Worm (Caenorhabditis elegans) whole organism, L3 larva: Measurements from ENCODE around the gene fos-1.

ENCODE experiments used
- R02D3.7 ChIP-seq: fragments of 150-350 bp; optimal IDR thresholded peaks from 2 replicates; lab custom pipeline; 2014; ENCODE audit warnings: missing biosample characterization, missing genetic modification characterization
- ZK546.5 ChIP-seq: sonication (generic microtip); optimal IDR thresholded peaks from 2 replicates; lab custom pipeline; 2017; ENCODE audit warnings: missing biosample characterization, missing genetic modification characterization
- aly-2 ChIP-seq: fragments of 150-350 bp; optimal IDR thresholded peaks from 2 replicates; lab custom pipeline; 2014; ENCODE audit warnings: missing biosample characterization, missing genetic modification characterization
- ama-1 ChIP-seq: fragments of 150-350 bp; optimal IDR thresholded peaks from 2 replicates; lab custom pipeline; 2018
- ceh-16 ChIP-seq: sonication (generic microtip); optimal IDR thresholded peaks from 2 replicates; lab custom pipeline; 2017; ENCODE audit warnings: missing biosample characterization, missing genetic modification characterization
- ceh-28 ChIP-seq: fragments of 150-350 bp; optimal IDR thresholded peaks from 2 replicates; lab custom pipeline; 2014; ENCODE audit warnings: missing biosample characterization, missing genetic modification reagents, missing genetic modification characterization
- ceh-9 ChIP-seq: sonication (generic microtip); optimal IDR thresholded peaks from 2 replicates; lab custom pipeline; 2018; ENCODE audit warnings: missing biosample characterization, missing genetic modification characterization
- daf-12 ChIP-seq: fragments of 150-350 bp; optimal IDR thresholded peaks from 2 replicates; lab custom pipeline; 2014; ENCODE audit warnings: missing biosample characterization, missing genetic modification reagents, missing genetic modification characterization
- egl-5 ChIP-seq: fragments of 150-350 bp; optimal IDR thresholded peaks from 2 replicates; lab custom pipeline; 2017; ENCODE audit warnings: missing biosample characterization, missing genetic modification reagents, missing genetic modification characterization, inconsistent platforms
- elt-1 ChIP-seq: fragments of 150-350 bp; optimal IDR thresholded peaks from 2 replicates; lab custom pipeline; 2014; ENCODE audit warnings: missing biosample characterization, missing genetic modification characterization
- elt-2 ChIP-seq: sonication (generic microtip); optimal IDR thresholded peaks from 2 replicates; lab custom pipeline; 2016; ENCODE audit warnings: missing genetic modification reagents, mild to moderate bottlenecking, missing genetic modification characterization, missing compliant biosample characterization
- elt-3 ChIP-seq, 3 experiments: fragments of 150-350 bp in 1 of 3; sonication (generic microtip) in 2 of 3; optimal IDR thresholded peaks; 2 replicates in 2 of 3; 4 replicates in 1 of 3; lab custom pipeline; 2014 to 2017; ENCODE audit warnings: missing biosample characterization in 3 of 3, missing genetic modification characterization in 3 of 3
- eor-1 ChIP-seq, 2 experiments: fragments of 150-350 bp; optimal IDR thresholded peaks; 2 replicates each; lab custom pipeline; 2014 to 2018; ENCODE audit warnings: missing biosample characterization in 2 of 2, missing genetic modification characterization in 2 of 2
- fkh-10 ChIP-seq: sonication (generic microtip); optimal IDR thresholded peaks from 2 replicates; lab custom pipeline; 2017; ENCODE audit warnings: missing biosample characterization, missing genetic modification reagents, missing genetic modification characterization
- fos-1 ChIP-seq: fragments of 150-350 bp; optimal IDR thresholded peaks from 2 replicates; lab custom pipeline; 2014; ENCODE audit warnings: missing biosample characterization, missing genetic modification characterization
- hmg-11 ChIP-seq: sonication (generic microtip); optimal IDR thresholded peaks from 2 replicates; lab custom pipeline; 2016; ENCODE audit warnings: missing genetic modification characterization, missing compliant biosample characterization
- jun-1 ChIP-seq: fragments of 150-350 bp; optimal IDR thresholded peaks from 2 replicates; lab custom pipeline; 2014; ENCODE audit warnings: missing biosample characterization, missing genetic modification reagents, missing genetic modification characterization
- lin-39 ChIP-seq: fragments of 150-350 bp; optimal IDR thresholded peaks from 2 replicates; lab custom pipeline; 2018; ENCODE audit warnings: missing biosample characterization, missing genetic modification reagents, missing genetic modification characterization
- lsy-12 ChIP-seq: sonication (generic microtip); optimal IDR thresholded peaks from 2 replicates; lab custom pipeline; 2016; ENCODE audit warnings: mild to moderate bottlenecking, missing genetic modification characterization, missing compliant biosample characterization
- mdl-1 ChIP-seq: fragments of 150-350 bp; optimal IDR thresholded peaks from 2 replicates; lab custom pipeline; 2014; ENCODE audit warnings: missing biosample characterization, missing genetic modification characterization
- mml-1 ChIP-seq: fragments of 150-350 bp; sonication (generic microtip); optimal IDR thresholded peaks from 3 replicates; lab custom pipeline; 2014; ENCODE audit warnings: missing biosample characterization, missing genetic modification characterization
- nfya-1 ChIP-seq: sonication (generic microtip); optimal IDR thresholded peaks from 2 replicates; lab custom pipeline; 2017; ENCODE audit warnings: missing genetic modification characterization, mild to moderate bottlenecking, missing compliant biosample characterization, antibody characterized with exemption, moderate library complexity; ENCODE audit not compliant: insufficient read depth
- nhr-23 ChIP-seq: fragments of 150-350 bp; optimal IDR thresholded peaks from 2 replicates; lab custom pipeline; 2014; ENCODE audit warnings: missing biosample characterization, missing genetic modification reagents, missing genetic modification characterization
- nhr-237 ChIP-seq: fragments of 150-350 bp; optimal IDR thresholded peaks from 2 replicates; lab custom pipeline; 2014; ENCODE audit warnings: missing biosample characterization, missing genetic modification characterization
- nhr-25 ChIP-seq: sonication (generic microtip); optimal IDR thresholded peaks from 2 replicates; lab custom pipeline; 2017; ENCODE audit warnings: missing biosample characterization, missing genetic modification characterization
- nhr-28 ChIP-seq: fragments of 150-350 bp; optimal IDR thresholded peaks from 2 replicates; lab custom pipeline; 2014; ENCODE audit warnings: missing biosample characterization, missing genetic modification characterization
- nhr-43 ChIP-seq: sonication (generic microtip); optimal IDR thresholded peaks from 2 replicates; lab custom pipeline; 2016; ENCODE audit warnings: mild to moderate bottlenecking, missing genetic modification characterization, missing compliant biosample characterization; ENCODE audit not compliant: poor library complexity, severe bottlenecking
- nhr-67 ChIP-seq: fragments of 150-350 bp; optimal IDR thresholded peaks from 2 replicates; lab custom pipeline; 2014; ENCODE audit warnings: missing biosample characterization, missing genetic modification characterization
- nhr-77 ChIP-seq: fragments of 150-350 bp; optimal IDR thresholded peaks from 2 replicates; lab custom pipeline; 2014; ENCODE audit warnings: missing biosample characterization, missing genetic modification characterization
- pha-4 ChIP-seq: fragments of 150-350 bp; optimal IDR thresholded peaks from 2 replicates; lab custom pipeline; 2014; ENCODE audit warnings: missing biosample characterization, missing genetic modification reagents, missing genetic modification characterization
- pqm-1 ChIP-seq: fragments of 150-350 bp; optimal IDR thresholded peaks from 2 replicates; lab custom pipeline; 2017; ENCODE audit warnings: missing biosample characterization, missing genetic modification characterization, inconsistent platforms
- sea-2 ChIP-seq: fragments of 150-350 bp; sonication (generic microtip); optimal IDR thresholded peaks from 4 replicates; lab custom pipeline; 2014; ENCODE audit warnings: missing biosample characterization, missing genetic modification reagents, missing genetic modification characterization
- skn-1 ChIP-seq: fragments of 150-350 bp; optimal IDR thresholded peaks from 2 replicates; lab custom pipeline; 2014; ENCODE audit warnings: missing biosample characterization, missing genetic modification characterization
- snpc-4 ChIP-seq: fragments of 150-350 bp; optimal IDR thresholded peaks from 2 replicates; lab custom pipeline; 2014; ENCODE audit warnings: missing biosample characterization, missing genetic modification characterization
- unc-62 ChIP-seq: fragments of 150-350 bp; sonication (generic microtip); optimal IDR thresholded peaks from 4 replicates; lab custom pipeline; 2014; ENCODE audit warnings: missing biosample characterization, missing genetic modification reagents, missing genetic modification characterization
- zag-1 ChIP-seq: fragments of 150-350 bp; optimal IDR thresholded peaks from 2 replicates; lab custom pipeline; 2014; ENCODE audit warnings: missing biosample characterization, missing genetic modification characterization
- ztf-11 ChIP-seq: fragments of 150-350 bp; optimal IDR thresholded peaks from 2 replicates; lab custom pipeline; 2014; ENCODE audit warnings: missing biosample characterization, missing genetic modification characterization

The fos-1 gene

ce11 chrV:5975724-5976123, 27.7 kb upstream of the fos-1 start, which contains the start of gene acy-2:
Gene acy-2 (plus strand): TSS chrV:5976024.
- TF ChIP-seq aly-2 (tag; lab: Kevin White, UChicago) (no peak), unc-62 (no peak), pha-4 (tag; lab: Kevin White, UChicago) (no peak), ztf-11 (no peak), nhr-77 (tag; lab: Kevin White, UChicago) (no peak), nhr-25 (no peak), jun-1 (tag; lab: Kevin White, UChicago) (no peak), ceh-28 (tag; lab: Kevin White, UChicago) (no peak), egl-5 (no peak), snpc-4 (tag; lab: Kevin White, UChicago) (no peak), mml-1 (tag; lab: Kevin White, UChicago) (no peak), nhr-67 (tag; lab: Kevin White, UChicago) (no peak)

ce11 chrV:5982722-5983121, 20.7 kb upstream of the fos-1 start:
- no peak for TF ChIP-seq zag-1
- TF ChIP-seq nhr-23 (tag; lab: Kevin White, UChicago), result peak; percentile 72

ce11 chrV:5983380-5983779, 20.0 kb upstream of the fos-1 start, which contains the start of gene dhs-16:
Gene dhs-16 (plus strand): TSS chrV:5983745.
- no peak for TF ChIP-seq elt-1 (tag; lab: Kevin White, UChicago)
- TF ChIP-seq jun-1 (tag; lab: Kevin White, UChicago), result no peak
- TF ChIP-seq hmg-11 (tag; lab: Kevin White, UChicago), result no peak

- TF ChIP-seq nhr-43, result no peak
- TF ChIP-seq nhr-67 (tag; lab: Kevin White, UChicago), result no peak
- no peak for TF ChIP-seq ZK546.5 (tag; lab: Kevin White, UChicago)
- TF ChIP-seq unc-62, result no peak
- TF ChIP-seq skn-1 (tag; lab: Kevin White, UChicago), result no peak
- no peak for TF ChIP-seq elt-3 (tag; optimal IDR thresholded peaks at IDR 0.05; lab: Kevin White, UChicago)
- TF ChIP-seq aly-2 (tag; lab: Kevin White, UChicago), result no peak
- no peak for TF ChIP-seq mdl-1 (tag; lab: Kevin White, UChicago)
- TF ChIP-seq nfya-1 (tag; lab: Kevin White, UChicago), result no peak
- no peak for TF ChIP-seq elt-2 (tag; lab: Kevin White, UChicago)
- no peak for TF ChIP-seq R02D3.7
- no peak for TF ChIP-seq lsy-12 (tag; lab: Kevin White, UChicago)
- TF ChIP-seq pqm-1 (tag; lab: Kevin White, UChicago), result no peak
- TF ChIP-seq fos-1 (tag; lab: Kevin White, UChicago), result no peak
- TF ChIP-seq fkh-10 (GFP tag; lab: Kevin White, UChicago), result no peak
- no peak for TF ChIP-seq ceh-16 (tag; lab: Kevin White, UChicago)
- no peak for TF ChIP-seq nhr-28 (tag; lab: Kevin White, UChicago)
- TF ChIP-seq ceh-9 (tag; lab: Kevin White, UChicago), result no peak
- no peak for TF ChIP-seq lin-39 (tag; lab: Kevin White, UChicago)
Observed at ce11 chrV:5984244-5984643, 19.2 kb upstream of the fos-1 start.

ce11 chrV:5986755-5987154, 16.6 kb upstream of the fos-1 start, which contains the start of gene C10F3.7:
Gene C10F3.7 (minus strand): TSS chrV:5986855.
- no peak for TF ChIP-seq daf-12 (tag; lab: Kevin White, UChicago)
- no peak for TF ChIP-seq mdl-1 (tag; lab: Kevin White, UChicago)
- TF ChIP-seq sea-2, result no peak
- no peak for TF ChIP-seq eor-1 (tag; optimal IDR thresholded peaks at IDR 0.05; lab: Kevin White, UChicago)
- no peak for TF ChIP-seq mml-1 (tag; lab: Kevin White, UChicago)
- no peak for TF ChIP-seq nhr-237 (tag; lab: Kevin White, UChicago)
- no peak for TF ChIP-seq hmg-11 (tag; lab: Kevin White, UChicago)
- TF ChIP-seq unc-62, result no peak
- no peak for TF ChIP-seq nhr-77 (tag; lab: Kevin White, UChicago)
- TF ChIP-seq ama-1, result no peak
- TF ChIP-seq, all 47 proteins: peak for 0
